Fruit fly (Drosophila melanogaster) whole organism, embryonic: ENCODE data around the gene Diedel2.

Source experiments
- Atf-2 ChIP-seq: fragments of 200-800 bp; sonication (Bioruptor generic); optimal IDR thresholded peaks from 2 replicates; lab custom pipeline; 2016; ENCODE audit warnings: missing biosample characterization, missing genetic modification characterization
- Atf6 ChIP-seq: fragments of 200-800 bp; sonication (Bioruptor generic); IDR thresholded peaks from 2 replicates; pipeline ENCODE4 v1.3.6; 2022; ENCODE audit warnings: missing biosample characterization, missing genetic modification characterization
- Blimp-1 ChIP-seq: fragments of 200-800 bp; sonication (Bioruptor generic); optimal IDR thresholded peaks from 3 replicates; lab custom pipeline; 2018; ENCODE audit warnings: missing biosample characterization, missing genetic modification characterization, mild to moderate bottlenecking, moderate library complexity, missing genetic modification reagents
- CG10979 ChIP-seq: fragments of 200-800 bp; sonication (Bioruptor generic); optimal IDR thresholded peaks from 2 replicates; lab custom pipeline; 2018; ENCODE audit warnings: missing biosample characterization, mild to moderate bottlenecking, missing genetic modification characterization, moderate library complexity
- CG12299 ChIP-seq: fragments of 200-800 bp; sonication (Bioruptor generic); optimal IDR thresholded peaks from 2 replicates; lab custom pipeline; 2018; ENCODE audit warnings: missing biosample characterization, mild to moderate bottlenecking, missing genetic modification characterization
- CG12391 ChIP-seq: fragments of 200-800 bp; sonication (Bioruptor generic); optimal IDR thresholded peaks from 3 replicates; lab custom pipeline; 2018; ENCODE audit warnings: missing biosample characterization, mild to moderate bottlenecking, missing genetic modification characterization, moderate library complexity
- CG13287 ChIP-seq: fragments of 200-800 bp; sonication (Bioruptor generic); IDR thresholded peaks from 2 replicates; pipeline ENCODE4 v1.3.6; 2022; ENCODE audit warnings: missing biosample characterization, missing genetic modification characterization; ENCODE audit not compliant: partially characterized antibody
- CG1529 ChIP-seq: fragments of 200-800 bp; sonication (Bioruptor generic); optimal IDR thresholded peaks from 3 replicates; lab custom pipeline; 2018; ENCODE audit warnings: missing biosample characterization, missing genetic modification characterization
- CG1603 ChIP-seq: fragments of 200-800 bp; sonication (Bioruptor generic); optimal IDR thresholded peaks from 2 replicates; lab custom pipeline; 2019; ENCODE audit warnings: missing biosample characterization, mild to moderate bottlenecking, missing genetic modification characterization, moderate library complexity
- CG17328 ChIP-seq: fragments of 200-800 bp; sonication (Bioruptor generic); IDR thresholded peaks from 2 replicates; pipeline ENCODE4 v1.3.6; 2022; ENCODE audit warnings: missing biosample characterization, missing genetic modification characterization
- CG17359 ChIP-seq: fragments of 200-800 bp; sonication (Bioruptor generic); optimal IDR thresholded peaks from 3 replicates; lab custom pipeline; 2018; ENCODE audit warnings: missing biosample characterization, mild to moderate bottlenecking, missing genetic modification characterization, moderate library complexity
- CG18262 ChIP-seq: fragments of 200-800 bp; optimal IDR thresholded peaks from 3 replicates; lab custom pipeline; 2019; ENCODE audit warnings: missing biosample characterization, mild to moderate bottlenecking, missing genetic modification characterization, moderate library complexity
- CG2199 ChIP-seq: fragments of 200-800 bp; sonication (Bioruptor generic); IDR thresholded peaks from 3 replicates; pipeline ENCODE4 v1.3.6; 2022; ENCODE audit warnings: missing biosample characterization, missing genetic modification characterization
- CG3847 ChIP-seq: fragments of 200-800 bp; sonication (Bioruptor generic); IDR thresholded peaks from 2 replicates; pipeline ENCODE4 v1.3.6; 2022; ENCODE audit warnings: missing biosample characterization, missing genetic modification characterization
- CG4404 ChIP-seq: fragments of 200-800 bp; sonication (Bioruptor generic); IDR thresholded peaks from 2 replicates; pipeline ENCODE4 v1.3.6; 2022; ENCODE audit warnings: missing biosample characterization, missing genetic modification characterization
- CG9437 ChIP-seq: fragments of 200-800 bp; sonication (Bioruptor generic); optimal IDR thresholded peaks from 2 replicates; lab custom pipeline; 2018; ENCODE audit warnings: missing biosample characterization, mild to moderate bottlenecking, missing genetic modification characterization
- CG9876 ChIP-seq: fragments of 200-800 bp; sonication (Bioruptor generic); optimal IDR thresholded peaks from 2 replicates; lab custom pipeline; 2016; ENCODE audit warnings: missing biosample characterization, missing genetic modification characterization
- CTCF ChIP-seq: fragments of 200-800 bp; sonication (Bioruptor generic); optimal IDR thresholded peaks from 2 replicates; lab custom pipeline; 2017; ENCODE audit warnings: missing biosample characterization, mild to moderate bottlenecking, missing genetic modification characterization, moderate library complexity
- D19A ChIP-seq: fragments of 200-800 bp; optimal IDR thresholded peaks from 3 replicates; lab custom pipeline; 2019; ENCODE audit warnings: missing biosample characterization, mild to moderate bottlenecking, missing genetic modification characterization, moderate library complexity
- HHEX ChIP-seq: fragments of 200-800 bp; sonication (Bioruptor generic); optimal IDR thresholded peaks from 3 replicates; lab custom pipeline; 2017; ENCODE audit warnings: missing biosample characterization, mild to moderate bottlenecking, missing genetic modification characterization, missing genetic modification reagents
- Hand ChIP-seq: fragments of 200-800 bp; sonication (Bioruptor generic); optimal IDR thresholded peaks from 2 replicates; lab custom pipeline; 2017; ENCODE audit warnings: mild to moderate bottlenecking, missing biosample characterization, missing genetic modification reagents, missing genetic modification characterization
- Hmr ChIP-seq: fragments of 200-800 bp; sonication (Bioruptor generic); optimal IDR thresholded peaks from 3 replicates; lab custom pipeline; 2017; ENCODE audit warnings: mild to moderate bottlenecking, missing biosample characterization, missing genetic modification reagents, missing genetic modification characterization
- Hmx ChIP-seq: fragments of 200-800 bp; sonication (Bioruptor generic); optimal IDR thresholded peaks from 2 replicates; lab custom pipeline; 2016; ENCODE audit warnings: missing biosample characterization, missing genetic modification characterization
- Oli ChIP-seq: fragments of 200-800 bp; sonication (Bioruptor generic); optimal IDR thresholded peaks from 2 replicates; lab custom pipeline; 2018; ENCODE audit warnings: missing biosample characterization, mild to moderate bottlenecking, missing genetic modification characterization, moderate library complexity
- Side ChIP-seq: fragments of 200-800 bp; sonication (Bioruptor generic); optimal IDR thresholded peaks from 2 replicates; lab custom pipeline; 2016; ENCODE audit warnings: missing biosample characterization, missing genetic modification characterization
- Sox102F ChIP-seq: fragments of 200-800 bp; sonication (Bioruptor generic); optimal IDR thresholded peaks from 2 replicates; lab custom pipeline; 2018; ENCODE audit warnings: missing biosample characterization, mild to moderate bottlenecking, missing genetic modification characterization, moderate library complexity
- Spps ChIP-seq: fragments of 200-800 bp; sonication (Bioruptor generic); optimal IDR thresholded peaks from 2 replicates; lab custom pipeline; 2018; ENCODE audit warnings: missing biosample characterization, mild to moderate bottlenecking, missing genetic modification characterization
- Ssrp ChIP-seq: fragments of 200-800 bp; sonication (Bioruptor generic); optimal IDR thresholded peaks from 2 replicates; lab custom pipeline; 2018; ENCODE audit warnings: missing biosample characterization, mild to moderate bottlenecking, missing genetic modification characterization, moderate library complexity
- Xbp1 ChIP-seq: fragments of 200-800 bp; sonication (Bioruptor generic); optimal IDR thresholded peaks from 3 replicates; lab custom pipeline; 2016; ENCODE audit warnings: missing biosample characterization, mild to moderate bottlenecking, missing genetic modification characterization
- Xrp1 ChIP-seq: fragments of 200-800 bp; sonication (Bioruptor generic); IDR thresholded peaks from 2 replicates; pipeline ENCODE4 v1.3.6; 2022; ENCODE audit warnings: missing biosample characterization, missing genetic modification characterization
- amos ChIP-seq: fragments of 200-800 bp; sonication (Bioruptor generic); IDR thresholded peaks from 2 replicates; pipeline ENCODE4 v1.3.6; 2022; ENCODE audit warnings: missing biosample characterization, missing genetic modification characterization; ENCODE audit not compliant: partially characterized antibody
- ara ChIP-seq: fragments of 200-800 bp; sonication (Bioruptor generic); IDR thresholded peaks from 2 replicates; pipeline ENCODE4 v1.3.6; 2022; ENCODE audit warnings: missing biosample characterization, missing genetic modification characterization
- az2 ChIP-seq: fragments of 200-800 bp; sonication (Bioruptor generic); optimal IDR thresholded peaks from 3 replicates; lab custom pipeline; 2016; ENCODE audit warnings: missing biosample characterization, missing genetic modification characterization
- dimm ChIP-seq: fragments of 200-800 bp; sonication (Bioruptor generic); IDR thresholded peaks from 2 replicates; pipeline ENCODE4 v1.3.6; 2022; ENCODE audit warnings: missing biosample characterization, missing genetic modification characterization
- grau ChIP-seq: fragments of 200-800 bp; optimal IDR thresholded peaks from 3 replicates; lab custom pipeline; 2019; ENCODE audit warnings: missing biosample characterization, mild to moderate bottlenecking, missing genetic modification characterization, moderate library complexity
- ham ChIP-seq: fragments of 200-800 bp; sonication (Bioruptor generic); IDR thresholded peaks from 2 replicates; pipeline ENCODE4 v1.3.6; 2022; ENCODE audit warnings: missing biosample characterization, missing genetic modification characterization
- jing ChIP-seq: fragments of 200-800 bp; sonication (Bioruptor generic); optimal IDR thresholded peaks from 2 replicates; lab custom pipeline; 2018; ENCODE audit warnings: missing biosample characterization, mild to moderate bottlenecking, missing genetic modification characterization
- mam ChIP-seq: fragments of 200-800 bp; sonication (Bioruptor generic); optimal IDR thresholded peaks from 3 replicates; lab custom pipeline; 2016; ENCODE audit warnings: missing biosample characterization, missing genetic modification characterization
- nerfin-2 ChIP-seq: fragments of 200-800 bp; sonication (Bioruptor generic); IDR thresholded peaks from 2 replicates; pipeline ENCODE4 v1.3.6; 2022; ENCODE audit warnings: missing biosample characterization, missing genetic modification characterization; ENCODE audit not compliant: partially characterized antibody
- org-1 ChIP-seq: fragments of 200-800 bp; sonication (Bioruptor generic); optimal IDR thresholded peaks from 2 replicates; lab custom pipeline; 2017; ENCODE audit warnings: missing biosample characterization, missing genetic modification characterization
- pum ChIP-seq: fragments of 200-800 bp; sonication (Bioruptor generic); optimal IDR thresholded peaks from 2 replicates; lab custom pipeline; 2016; ENCODE audit warnings: missing biosample characterization, missing genetic modification characterization
- scrt ChIP-seq: fragments of 200-800 bp; sonication (Bioruptor generic); optimal IDR thresholded peaks from 2 replicates; lab custom pipeline; 2018; ENCODE audit warnings: missing biosample characterization, mild to moderate bottlenecking, missing genetic modification characterization, moderate library complexity
- ssp ChIP-seq: fragments of 200-800 bp; sonication (Bioruptor generic); IDR thresholded peaks from 2 replicates; pipeline ENCODE4 v1.3.6; 2022; ENCODE audit warnings: missing biosample characterization, missing genetic modification characterization
- stc ChIP-seq: fragments of 200-800 bp; sonication (Bioruptor generic); IDR thresholded peaks from 2 replicates; pipeline ENCODE4 v1.3.6; 2022; ENCODE audit warnings: missing biosample characterization, missing genetic modification characterization
- tap ChIP-seq: fragments of 200-800 bp; optimal IDR thresholded peaks from 3 replicates; lab custom pipeline; 2019; ENCODE audit warnings: missing biosample characterization, mild to moderate bottlenecking, missing genetic modification characterization, moderate library complexity
- tin ChIP-seq: fragments of 200-800 bp; sonication (Bioruptor generic); optimal IDR thresholded peaks from 3 replicates; lab custom pipeline; 2016; ENCODE audit warnings: missing biosample characterization, missing genetic modification characterization
- trem ChIP-seq: fragments of 200-800 bp; optimal IDR thresholded peaks from 3 replicates; lab custom pipeline; 2019; ENCODE audit warnings: missing biosample characterization, mild to moderate bottlenecking, missing genetic modification characterization, moderate library complexity
- vfl ChIP-seq: fragments of 200-800 bp; sonication (Bioruptor generic); optimal IDR thresholded peaks from 2 replicates; lab custom pipeline; 2016; ENCODE audit warnings: missing biosample characterization, missing genetic modification characterization
- wek ChIP-seq: fragments of 200-800 bp; sonication (Bioruptor generic); optimal IDR thresholded peaks from 3 replicates; lab custom pipeline; 2018; ENCODE audit warnings: missing biosample characterization, mild to moderate bottlenecking, missing genetic modification characterization, moderate library complexity
- z ChIP-seq: fragments of 200-800 bp; sonication (Bioruptor generic); IDR thresholded peaks from 3 replicates; pipeline ENCODE4 v1.3.6; 2022; ENCODE audit warnings: missing biosample characterization, missing genetic modification characterization
- zen ChIP-seq: fragments of 200-800 bp; sonication (Bioruptor generic); optimal IDR thresholded peaks from 3 replicates; lab custom pipeline; 2018; ENCODE audit warnings: missing biosample characterization, mild to moderate bottlenecking, missing genetic modification characterization, moderate library complexity
- zfh2 ChIP-seq: fragments of 200-800 bp; sonication (Bioruptor generic); optimal IDR thresholded peaks from 2 replicates; lab custom pipeline; 2016; ENCODE audit warnings: missing biosample characterization, missing genetic modification characterization

Gene Diedel2

dm6 chr3R:29581420-29581819 lies 26.9 kb upstream of the Diedel2 start (continued):
- peak; percentile 62 for TF ChIP-seq D19A (tag; lab: Kevin White, UChicago)
- TF ChIP-seq Hand, result no peak
- TF ChIP-seq CG1529 (GFP tag; lab: Kevin White, UChicago), result peak; percentile 29
- no peak for TF ChIP-seq ssp
- peak; percentile 9 for TF ChIP-seq CG9437 (GFP tag; lab: Kevin White, UChicago)
- TF ChIP-seq CG3847 (GFP tag; lab: Robert Waterston, UW), result no peak
- TF ChIP-seq CG17328 (GFP tag; lab: Robert Waterston, UW), result peak; percentile 43; the same call in 1 of the 2 replicates
- TF ChIP-seq grau (tag; lab: Kevin White, UChicago), result peak; percentile 59
- no peak for TF ChIP-seq ham (GFP tag; lab: Robert Waterston, UW)
- no peak for TF ChIP-seq CG2199
- TF ChIP-seq CG12391, result peak; percentile 55
- TF ChIP-seq Ssrp (tag; lab: Kevin White, UChicago), result peak; percentile 53
- peak; percentile 20 for TF ChIP-seq Xbp1
- peak; percentile 48 for TF ChIP-seq Oli (tag; lab: Kevin White, UChicago)
- TF ChIP-seq trem (tag; lab: Kevin White, UChicago), result peak; percentile 44
- TF ChIP-seq CG18262, result peak; percentile 73
- TF ChIP-seq pum, result no peak
- TF ChIP-seq stc (GFP tag; lab: Robert Waterston, UW), result no peak
- TF ChIP-seq CG13287 (GFP tag; lab: Robert Waterston, UW), result no peak
- TF ChIP-seq Hmr (GFP tag; lab: Kevin White, UChicago), result peak; percentile 26
- TF ChIP-seq CG9876 (GFP tag; lab: Kevin White, UChicago), result no peak
- no peak for TF ChIP-seq Side (GFP tag; lab: Kevin White, UChicago)
- TF ChIP-seq org-1 (GFP tag; lab: Kevin White, UChicago), result no peak
- TF ChIP-seq dimm (GFP tag; lab: Robert Waterston, UW), result no peak
- no peak for TF ChIP-seq CTCF (GFP tag; lab: Kevin White, UChicago)
- no peak for TF ChIP-seq zfh2 (GFP tag; lab: Kevin White, UChicago)
- no peak for TF ChIP-seq CG4404 (GFP tag; lab: Robert Waterston, UW)
- TF ChIP-seq jing (GFP tag; lab: Kevin White, UChicago), result no peak
- peak; percentile 43 for TF ChIP-seq zen
- TF ChIP-seq tap (tag; lab: Kevin White, UChicago), result peak; percentile 55
- TF ChIP-seq amos, result no peak
- TF ChIP-seq Hmx (GFP tag; lab: Kevin White, UChicago), result no peak
- peak; percentile 75 for TF ChIP-seq CG10979
- TF ChIP-seq CG1603 (tag; lab: Kevin White, UChicago), result peak; percentile 2
- TF ChIP-seq az2 (GFP tag; lab: Kevin White, UChicago), result peak; percentile 45
- no peak for TF ChIP-seq tin (GFP tag; lab: Kevin White, UChicago)
- no peak for TF ChIP-seq mam (GFP tag; lab: Kevin White, UChicago)
- TF ChIP-seq Atf6, result no peak
- TF ChIP-seq Blimp-1 (GFP tag; lab: Kevin White, UChicago), result peak; percentile 53
- TF ChIP-seq scrt (GFP tag; lab: Kevin White, UChicago), result peak; percentile 48
- TF ChIP-seq CG17359 (tag; lab: Kevin White, UChicago), result peak; percentile 40
- no peak for TF ChIP-seq Atf-2 (GFP tag; lab: Kevin White, UChicago)
- peak; percentile 1 for TF ChIP-seq Spps (tag; lab: Kevin White, UChicago)
- TF ChIP-seq vfl (GFP tag; lab: Kevin White, UChicago), result no peak
- TF ChIP-seq nerfin-2 (GFP tag; lab: Robert Waterston, UW), result no peak
- peak; percentile 58 for TF ChIP-seq Xrp1 (GFP tag; lab: Robert Waterston, UW)
- no peak for TF ChIP-seq z (GFP tag; lab: Robert Waterston, UW)
- no peak for TF ChIP-seq CG12299
- TF ChIP-seq HHEX (GFP tag; lab: Kevin White, UChicago), result peak; percentile 28
- peak; percentile 34 for TF ChIP-seq Sox102F
- no peak for TF ChIP-seq wek
- no peak for TF ChIP-seq ara (GFP tag; lab: Robert Waterston, UW)
